Fruit fly (Drosophila melanogaster) whole organism, embryonic: Measurements from ENCODE around the gene MCU.

Source experiments
- Abd-B ChIP-seq: fragments of 200-800 bp; sonication (Bioruptor generic); optimal IDR thresholded peaks from 2 replicates; lab custom pipeline; 2018; ENCODE audit warnings: missing biosample characterization, mild to moderate bottlenecking, missing genetic modification characterization, moderate library complexity
- CG10209 ChIP-seq: fragments of 200-800 bp; sonication (Bioruptor generic); optimal IDR thresholded peaks from 3 replicates; lab custom pipeline; 2017; ENCODE audit warnings: missing biosample characterization, mild to moderate bottlenecking, missing genetic modification characterization, missing genetic modification reagents
- CG10654 ChIP-seq: fragments of 200-800 bp; sonication (Bioruptor generic); optimal IDR thresholded peaks from 2 replicates; lab custom pipeline; 2016; ENCODE audit warnings: missing biosample characterization, missing genetic modification characterization
- CG11560 ChIP-seq: fragments of 200-800 bp; sonication (Bioruptor generic); IDR thresholded peaks from 3 replicates; pipeline ENCODE4 v1.3.6; 2022; ENCODE audit warnings: missing biosample characterization, missing genetic modification characterization
- CG12236 ChIP-seq: fragments of 200-800 bp; sonication (Bioruptor generic); optimal IDR thresholded peaks from 2 replicates; lab custom pipeline; 2016; ENCODE audit warnings: missing biosample characterization, missing genetic modification characterization
- CG13287 ChIP-seq: fragments of 200-800 bp; sonication (Bioruptor generic); IDR thresholded peaks from 2 replicates; pipeline ENCODE4 v1.3.6; 2022; ENCODE audit warnings: missing biosample characterization, missing genetic modification characterization; ENCODE audit not compliant: partially characterized antibody
- CG17359 ChIP-seq: fragments of 200-800 bp; sonication (Bioruptor generic); optimal IDR thresholded peaks from 3 replicates; lab custom pipeline; 2018; ENCODE audit warnings: missing biosample characterization, mild to moderate bottlenecking, missing genetic modification characterization, moderate library complexity
- CG17568 ChIP-seq: fragments of 200-800 bp; sonication (Bioruptor generic); optimal IDR thresholded peaks from 2 replicates; lab custom pipeline; 2018; ENCODE audit warnings: missing biosample characterization, mild to moderate bottlenecking, missing genetic modification characterization, moderate library complexity
- CG17829 ChIP-seq: fragments of 200-800 bp; optimal IDR thresholded peaks from 2 replicates; lab custom pipeline; 2019; ENCODE audit warnings: missing biosample characterization, mild to moderate bottlenecking, missing genetic modification characterization, moderate library complexity
- CG18011 ChIP-seq: fragments of 200-800 bp; sonication (Bioruptor generic); optimal IDR thresholded peaks from 2 replicates; lab custom pipeline; 2017; ENCODE audit warnings: missing biosample characterization, missing genetic modification characterization, mild to moderate bottlenecking, moderate library complexity, missing genotype
- CG2875 ChIP-seq: fragments of 200-800 bp; sonication (Bioruptor generic); optimal IDR thresholded peaks from 2 replicates; lab custom pipeline; 2017; ENCODE audit warnings: missing biosample characterization, mild to moderate bottlenecking, missing genetic modification characterization, missing genetic modification reagents
- CG31441 ChIP-seq: fragments of 200-800 bp; sonication (Bioruptor generic); IDR thresholded peaks from 2 replicates; pipeline ENCODE4 v1.3.6; 2022; ENCODE audit warnings: missing biosample characterization, missing genetic modification characterization
- CG3163 ChIP-seq: fragments of 200-800 bp; sonication (Bioruptor generic); optimal IDR thresholded peaks from 3 replicates; lab custom pipeline; 2016; ENCODE audit warnings: missing biosample characterization, missing genetic modification characterization
- CG34224 ChIP-seq: fragments of 200-800 bp; sonication (Bioruptor generic); IDR thresholded peaks from 3 replicates; pipeline ENCODE4 v1.3.6; 2022; ENCODE audit warnings: missing biosample characterization, missing genetic modification characterization; ENCODE audit not compliant: partially characterized antibody
- CG3847 ChIP-seq: fragments of 200-800 bp; sonication (Bioruptor generic); IDR thresholded peaks from 2 replicates; pipeline ENCODE4 v1.3.6; 2022; ENCODE audit warnings: missing biosample characterization, missing genetic modification characterization
- CG4617 ChIP-seq: fragments of 200-800 bp; sonication (Bioruptor generic); optimal IDR thresholded peaks from 3 replicates; lab custom pipeline; 2016; ENCODE audit warnings: missing biosample characterization, missing genetic modification characterization, borderline replicate concordance
- CG6654 ChIP-seq: fragments of 200-800 bp; sonication (Bioruptor generic); optimal IDR thresholded peaks from 2 replicates; lab custom pipeline; 2017; ENCODE audit warnings: missing biosample characterization, mild to moderate bottlenecking, missing genetic modification characterization
- CG6765 ChIP-seq: fragments of 200-800 bp; sonication (Bioruptor generic); optimal IDR thresholded peaks from 3 replicates; lab custom pipeline; 2017; ENCODE audit warnings: missing biosample characterization, mild to moderate bottlenecking, missing genetic modification characterization
- CG7357 ChIP-seq: fragments of 200-800 bp; sonication (Bioruptor generic); IDR thresholded peaks from 3 replicates; pipeline ENCODE4 v1.3.6; 2022; ENCODE audit warnings: missing biosample characterization, missing genetic modification characterization
- CG8089 ChIP-seq: fragments of 200-800 bp; sonication (Bioruptor generic); optimal IDR thresholded peaks from 3 replicates; lab custom pipeline; 2016; ENCODE audit warnings: missing biosample characterization, missing genetic modification characterization
- CG8281 ChIP-seq: fragments of 200-800 bp; sonication (Bioruptor generic); optimal IDR thresholded peaks from 2 replicates; lab custom pipeline; 2018; ENCODE audit warnings: missing biosample characterization, mild to moderate bottlenecking, missing genetic modification characterization, moderate library complexity
- CG8944 ChIP-seq: fragments of 200-800 bp; sonication (Bioruptor generic); optimal IDR thresholded peaks from 3 replicates; lab custom pipeline; 2016; ENCODE audit warnings: missing biosample characterization, missing genetic modification characterization
- Dek ChIP-seq: fragments of 200-800 bp; sonication (Bioruptor generic); optimal IDR thresholded peaks from 3 replicates; lab custom pipeline; 2019; ENCODE audit warnings: missing biosample characterization, mild to moderate bottlenecking, missing genetic modification characterization, moderate library complexity
- Fer2 ChIP-seq: fragments of 200-800 bp; sonication (Bioruptor generic); optimal IDR thresholded peaks from 2 replicates; lab custom pipeline; 2018; ENCODE audit warnings: missing biosample characterization, mild to moderate bottlenecking, missing genetic modification characterization, moderate library complexity
- Hr39 ChIP-seq: fragments of >200 bp; optimal IDR thresholded peaks from 2 replicates; lab custom pipeline; 2017
- Jarid2 ChIP-seq: fragments of 200-800 bp; sonication (Bioruptor generic); optimal IDR thresholded peaks from 3 replicates; lab custom pipeline; 2017; ENCODE audit warnings: mild to moderate bottlenecking, missing biosample characterization, missing genetic modification reagents, missing genetic modification characterization
- NK7.1 ChIP-seq: fragments of 200-800 bp; sonication (Bioruptor generic); optimal IDR thresholded peaks from 3 replicates; lab custom pipeline; 2016; ENCODE audit warnings: missing biosample characterization, missing genetic modification characterization
- Nf-YA ChIP-seq: fragments of 200-800 bp; sonication (Bioruptor generic); IDR thresholded peaks from 2 replicates; pipeline ENCODE4 v1.3.6; 2022; ENCODE audit warnings: missing biosample characterization, missing genetic modification characterization
- Pdp1 ChIP-seq, 2 experiments: fragments of 200-800 bp; sonication (Bioruptor generic); optimal IDR thresholded peaks; 3 replicates each; lab custom pipeline; 2016; ENCODE audit warnings: missing biosample characterization in 2 of 2, missing genetic modification characterization in 2 of 2, mild to moderate bottlenecking in 1 of 2, moderate library complexity in 1 of 2
- Taf1 ChIP-seq: fragments of 200-800 bp; sonication (Bioruptor generic); IDR thresholded peaks from 2 replicates; pipeline ENCODE4 v1.3.6; 2022; ENCODE audit warnings: missing biosample characterization, missing genetic modification characterization
- Vsx1 ChIP-seq: fragments of 200-800 bp; sonication (Bioruptor generic); optimal IDR thresholded peaks from 2 replicates; lab custom pipeline; 2017; ENCODE audit warnings: missing biosample characterization, mild to moderate bottlenecking, missing genetic modification characterization, missing genetic modification reagents
- Xbp1 ChIP-seq: fragments of 200-800 bp; sonication (Bioruptor generic); optimal IDR thresholded peaks from 3 replicates; lab custom pipeline; 2016; ENCODE audit warnings: missing biosample characterization, mild to moderate bottlenecking, missing genetic modification characterization
- ara ChIP-seq: fragments of 200-800 bp; sonication (Bioruptor generic); IDR thresholded peaks from 2 replicates; pipeline ENCODE4 v1.3.6; 2022; ENCODE audit warnings: missing biosample characterization, missing genetic modification characterization
- bigmax ChIP-seq: fragments of 200-800 bp; sonication (Bioruptor generic); optimal IDR thresholded peaks from 2 replicates; lab custom pipeline; 2018; ENCODE audit warnings: missing biosample characterization, mild to moderate bottlenecking, missing genetic modification characterization
- en ChIP-seq: fragments of 200-800 bp; sonication (Bioruptor generic); optimal IDR thresholded peaks from 2 replicates; lab custom pipeline; 2016; ENCODE audit warnings: missing biosample characterization, missing genetic modification characterization
- gsb-n ChIP-seq: fragments of 200-800 bp; sonication (Bioruptor generic); optimal IDR thresholded peaks from 3 replicates; lab custom pipeline; 2018; ENCODE audit warnings: missing biosample characterization, mild to moderate bottlenecking, missing genetic modification characterization
- hb ChIP-seq: fragments of 200-800 bp; sonication (Bioruptor generic); IDR thresholded peaks from 3 replicates; pipeline ENCODE4 v1.3.6; 2022; ENCODE audit warnings: missing biosample characterization, missing genetic modification characterization; ENCODE audit not compliant: partially characterized antibody
- her ChIP-seq: fragments of 200-800 bp; sonication (Bioruptor generic); optimal IDR thresholded peaks from 2 replicates; lab custom pipeline; 2016; ENCODE audit warnings: missing biosample characterization, missing genetic modification characterization
- hkb ChIP-seq, 2 experiments: fragments of 200-800 bp in 1 of 2; fragments of >200 bp in 1 of 2; sonication (Bioruptor generic) in 1 of 2; IDR thresholded peaks in 1 of 2; optimal IDR thresholded peaks in 1 of 2; 2 replicates each; pipeline versions ENCODE4 v1.3.6 to Lab custom; 2017 to 2022; ENCODE audit warnings: missing biosample characterization in 1 of 2, missing genetic modification characterization in 1 of 2
- kay ChIP-seq: fragments of 200-800 bp; sonication (Bioruptor generic); optimal IDR thresholded peaks from 2 replicates; lab custom pipeline; 2016; ENCODE audit warnings: missing biosample characterization, missing genetic modification characterization
- nerfin-2 ChIP-seq: fragments of 200-800 bp; sonication (Bioruptor generic); IDR thresholded peaks from 2 replicates; pipeline ENCODE4 v1.3.6; 2022; ENCODE audit warnings: missing biosample characterization, missing genetic modification characterization; ENCODE audit not compliant: partially characterized antibody
- pan ChIP-seq, 4 experiments: fragments of >200 bp in 3 of 4; fragments of 200-800 bp in 1 of 4; sonication (Bioruptor generic) in 1 of 4; optimal IDR thresholded peaks in 3 of 4; IDR thresholded peaks in 1 of 4; 2 replicates each; pipeline versions ENCODE4 v1.3.6 to Lab custom; 2017 to 2022; ENCODE audit warnings: missing biosample characterization in 2 of 4, missing genetic modification characterization in 2 of 4, mixed read lengths in 1 of 4
- pho ChIP-seq: fragments of 200-800 bp; sonication (Bioruptor generic); optimal IDR thresholded peaks from 2 replicates; lab custom pipeline; 2016; ENCODE audit warnings: missing biosample characterization, missing genetic modification characterization
- phol ChIP-seq: fragments of 200-800 bp; sonication (Bioruptor generic); optimal IDR thresholded peaks from 3 replicates; lab custom pipeline; 2018; ENCODE audit warnings: missing biosample characterization, mild to moderate bottlenecking, missing genetic modification characterization, moderate library complexity
- pnt ChIP-seq: fragments of 200-800 bp; sonication (Bioruptor generic); optimal IDR thresholded peaks from 3 replicates; lab custom pipeline; 2016; ENCODE audit warnings: missing biosample characterization, missing genetic modification characterization
- pum ChIP-seq: fragments of 200-800 bp; sonication (Bioruptor generic); optimal IDR thresholded peaks from 2 replicates; lab custom pipeline; 2016; ENCODE audit warnings: missing biosample characterization, missing genetic modification characterization
- toy ChIP-seq: fragments of 200-800 bp; sonication (Bioruptor generic); IDR thresholded peaks from 2 replicates; pipeline ENCODE4 v1.3.6; 2022; ENCODE audit warnings: missing biosample characterization, missing genetic modification characterization
- trh ChIP-seq: fragments of 200-800 bp; sonication (Bioruptor generic); optimal IDR thresholded peaks from 2 replicates; lab custom pipeline; 2016; ENCODE audit warnings: missing biosample characterization, missing genetic modification characterization
- twi ChIP-seq: fragments of 200-800 bp; optimal IDR thresholded peaks from 2 replicates; lab custom pipeline; 2019; ENCODE audit warnings: missing biosample characterization, mild to moderate bottlenecking, missing genetic modification characterization, moderate library complexity
- wdn ChIP-seq: fragments of 200-800 bp; sonication (Bioruptor generic); IDR thresholded peaks from 2 replicates; pipeline ENCODE4 v1.3.6; 2022; ENCODE audit warnings: missing biosample characterization, missing genetic modification characterization
- yki ChIP-seq: fragments of >200 bp; optimal IDR thresholded peaks from 3 replicates; lab custom pipeline; 2018

MCU gene

dm6 chr3L:6522785-6523184, 27.8 kb upstream of the MCU start (continued):
- TF ChIP-seq CG17568 (GFP tag; lab: Kevin White, UChicago): peak; percentile 82
- TF ChIP-seq pum: no peak
- no peak for TF ChIP-seq pnt
- no peak for TF ChIP-seq CG7357
- no peak for TF ChIP-seq pan (optimal IDR thresholded peaks at IDR 0.05; lab: Kevin White, UChicago)
- TF ChIP-seq pan (GFP tag; optimal IDR thresholded peaks at IDR 0.05 in 1 of 2, IDR thresholded peaks at IDR 0.05 in 1 of 2): no peak
- TF ChIP-seq Dek: no peak
- TF ChIP-seq CG8281: peak; percentile 5
- TF ChIP-seq wdn (GFP tag; lab: Robert Waterston, UW): no peak
- no peak for TF ChIP-seq CG13287 (GFP tag; lab: Robert Waterston, UW)
- TF ChIP-seq CG12236 (GFP tag; lab: Kevin White, UChicago): no peak
- no peak for TF ChIP-seq pho (GFP tag; lab: Kevin White, UChicago)
- TF ChIP-seq CG8089 (GFP tag; lab: Kevin White, UChicago): no peak
- TF ChIP-seq CG10209 (GFP tag; lab: Kevin White, UChicago): no peak
- no peak for TF ChIP-seq Taf1
- TF ChIP-seq toy (GFP tag; lab: Robert Waterston, UW): no peak
- TF ChIP-seq Hr39 (lab: Kevin White, UChicago): no peak
- no peak for TF ChIP-seq Abd-B
- TF ChIP-seq Jarid2: no peak
- peak; percentile 52 for TF ChIP-seq CG2875 (GFP tag; lab: Kevin White, UChicago)
- no peak for TF ChIP-seq CG17829 (tag; lab: Kevin White, UChicago)
- TF ChIP-seq hkb (optimal IDR thresholded peaks at IDR 0.05; lab: Kevin White, UChicago): no peak
- 0 out of 2 replicates have a peak, but pooled peaks have one; percentile 18 for TF ChIP-seq hkb (GFP tag; IDR thresholded peaks at IDR 0.05; lab: Robert Waterston, UW)
- TF ChIP-seq gsb-n: peak; percentile 29
- no peak for TF ChIP-seq twi (tag; lab: Kevin White, UChicago)
- TF ChIP-seq CG6765 (GFP tag; lab: Kevin White, UChicago): no peak
- no peak for TF ChIP-seq Pdp1 (GFP tag; optimal IDR thresholded peaks at IDR 0.05; lab: Kevin White, UChicago)
- TF ChIP-seq CG4617 (GFP tag; lab: Kevin White, UChicago): no peak
- TF ChIP-seq en (GFP tag; lab: Kevin White, UChicago): no peak
- TF ChIP-seq kay (GFP tag; lab: Kevin White, UChicago): no peak
- peak; percentile 52 for TF ChIP-seq CG17359 (tag; lab: Kevin White, UChicago)
- 0 out of 2 replicates have a peak, but pooled peaks have one; percentile 14 for TF ChIP-seq CG31441 (GFP tag; lab: Robert Waterston, UW)
- TF ChIP-seq yki (lab: Kevin White, UChicago): no peak
- no peak for TF ChIP-seq trh (GFP tag; lab: Kevin White, UChicago)
- peak; percentile 29 for TF ChIP-seq CG10654 (GFP tag; lab: Kevin White, UChicago)
- TF ChIP-seq hb: no peak
- no peak for TF ChIP-seq CG3847 (GFP tag; lab: Robert Waterston, UW)
- TF ChIP-seq Vsx1 (GFP tag; lab: Kevin White, UChicago): peak; percentile 76
- no peak for TF ChIP-seq NK7.1 (GFP tag; lab: Kevin White, UChicago)
- no peak for TF ChIP-seq her
- TF ChIP-seq Xbp1 (GFP tag; lab: Kevin White, UChicago): no peak
- no peak for TF ChIP-seq CG34224
- no peak for TF ChIP-seq CG8944 (GFP tag; lab: Kevin White, UChicago)
- no peak for TF ChIP-seq Nf-YA (GFP tag; lab: Robert Waterston, UW)
- no peak for TF ChIP-seq bigmax (GFP tag; lab: Kevin White, UChicago)
- no peak for TF ChIP-seq CG11560
- TF ChIP-seq CG18011 (GFP tag; lab: Kevin White, UChicago): no peak
- TF ChIP-seq ara: no peak
- no peak for TF ChIP-seq CG6654
- no peak for TF ChIP-seq Fer2 (tag; lab: Kevin White, UChicago)
- TF ChIP-seq nerfin-2: no peak
- no peak for TF ChIP-seq CG3163
- TF ChIP-seq phol (tag; lab: Kevin White, UChicago): no peak
